Worm (Caenorhabditis elegans) whole organism, L2 larva: ENCODE measurements around the gene F45E1.2.

Experiments used
- ZK546.5 ChIP-seq: sonication (generic microtip); optimal IDR thresholded peaks from 2 replicates; lab custom pipeline; 2017; ENCODE audit warnings: missing biosample characterization, missing genetic modification characterization
- aly-2 ChIP-seq: fragments of 150-350 bp; optimal IDR thresholded peaks from 2 replicates; lab custom pipeline; 2014; ENCODE audit warnings: missing biosample characterization, missing genetic modification characterization
- blmp-1 ChIP-seq: sonication (generic microtip); optimal IDR thresholded peaks from 2 replicates; lab custom pipeline; 2017; ENCODE audit warnings: missing genetic modification characterization, mild to moderate bottlenecking, missing compliant biosample characterization, antibody characterized with exemption, moderate library complexity; ENCODE audit not compliant: insufficient read depth
- ceh-82 ChIP-seq: fragments of 150-350 bp; optimal IDR thresholded peaks from 2 replicates; lab custom pipeline; 2014; ENCODE audit warnings: missing biosample characterization, missing genetic modification characterization
- lsy-2 ChIP-seq, 2 experiments: fragments of 150-350 bp in 1 of 2; sonication (generic microtip) in 1 of 2; optimal IDR thresholded peaks; 2 replicates each; lab custom pipeline; 2014 to 2017; ENCODE audit warnings: missing biosample characterization in 2 of 2, missing genetic modification characterization in 2 of 2
- nhr-11 ChIP-seq: fragments of 150-350 bp; optimal IDR thresholded peaks from 2 replicates; lab custom pipeline; 2014; ENCODE audit warnings: missing biosample characterization, missing genetic modification characterization
- nhr-23 ChIP-seq: fragments of 150-350 bp; optimal IDR thresholded peaks from 2 replicates; lab custom pipeline; 2014; ENCODE audit warnings: missing biosample characterization, missing genetic modification reagents, missing genetic modification characterization
- nhr-237 ChIP-seq: fragments of 150-350 bp; optimal IDR thresholded peaks from 2 replicates; lab custom pipeline; 2014; ENCODE audit warnings: missing biosample characterization, missing genetic modification characterization
- skn-1 ChIP-seq: sonication (generic microtip); optimal IDR thresholded peaks from 2 replicates; lab custom pipeline; 2017; ENCODE audit warnings: missing biosample characterization, missing genetic modification characterization
- unc-62 ChIP-seq: fragments of 150-350 bp; optimal IDR thresholded peaks from 2 replicates; lab custom pipeline; 2014; ENCODE audit warnings: missing biosample characterization, missing genetic modification reagents, missing genetic modification characterization

DNA sequence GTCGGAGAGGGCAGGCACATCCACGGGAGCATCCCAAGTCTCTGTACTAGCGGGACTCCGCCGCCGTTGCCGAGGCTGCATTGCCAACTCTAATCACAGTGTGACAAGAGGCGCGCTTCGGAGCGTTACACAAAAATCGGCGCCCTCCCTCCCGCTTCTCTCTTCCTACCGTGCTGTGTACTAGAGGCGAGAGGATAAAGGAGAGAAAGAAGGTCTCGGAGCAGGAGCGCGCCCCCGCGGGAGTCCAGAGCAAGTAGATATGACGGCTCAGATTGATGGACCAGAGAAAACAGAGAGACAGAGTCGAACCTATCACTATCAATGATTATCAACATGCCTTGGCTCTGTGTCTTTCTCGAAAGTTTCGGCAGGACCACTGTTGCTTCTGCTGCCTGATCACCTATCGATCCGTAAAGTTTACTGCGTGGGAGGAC is 49.5 kb downstream of the F45E1.2 start:
- TF ChIP-seq lsy-2 (tag; optimal IDR thresholded peaks at IDR 0.05; lab: Kevin White, UChicago) (peak in 1 of 2 experiments; percentile 39), blmp-1 (tag; lab: Kevin White, UChicago) (no peak), aly-2 (tag; lab: Kevin White, UChicago) (no peak), ceh-82 (no peak), unc-62 (GFP tag; lab: Kevin White, UChicago) (no peak), nhr-237 (tag; lab: Kevin White, UChicago) (no peak), skn-1 (tag; lab: Kevin White, UChicago) (no peak), nhr-11 (tag; lab: Kevin White, UChicago) (no peak), ZK546.5 (tag; lab: Kevin White, UChicago) (no peak), nhr-23 (tag; lab: Kevin White, UChicago) (no peak)
